Worm (Caenorhabditis elegans) whole organism, young adult: Measurements from ENCODE around the gene srd-46.

ENCODE experiments used
- C17E4.6 ChIP-seq: fragments of 200-800 bp; sonication (Bioruptor generic); IDR thresholded peaks from 2 replicates; pipeline ENCODE4 v1.3.6; 2022; ENCODE audit warnings: missing genetic modification reagents, missing genetic modification characterization, missing compliant biosample characterization
- F23B12.7 ChIP-seq: sonication (generic microtip); optimal IDR thresholded peaks from 2 replicates; lab custom pipeline; 2017; ENCODE audit warnings: missing genetic modification characterization, mild to moderate bottlenecking, missing compliant biosample characterization, antibody characterized with exemption, moderate library complexity; ENCODE audit not compliant: insufficient read depth
- F57A8.1 ChIP-seq: fragments of 200-800 bp; sonication (Bioruptor generic); optimal IDR thresholded peaks from 2 replicates; lab custom pipeline; 2018; ENCODE audit warnings: mild to moderate bottlenecking, missing genetic modification characterization, moderate library complexity, missing compliant biosample characterization
- T07F8.4 ChIP-seq: sonication (generic microtip); optimal IDR thresholded peaks from 2 replicates; lab custom pipeline; 2016; ENCODE audit warnings: mild to moderate bottlenecking, missing genetic modification characterization, moderate library complexity, missing compliant biosample characterization
- T26A5.8 ChIP-seq: sonication (generic microtip); optimal IDR thresholded peaks from 2 replicates; lab custom pipeline; 2016; ENCODE audit warnings: missing genetic modification characterization, missing compliant biosample characterization
- Y53F4B.3 ChIP-seq: fragments of 200-800 bp; sonication (Bioruptor generic); IDR thresholded peaks from 2 replicates; pipeline ENCODE4 v1.3.6; 2022; ENCODE audit warnings: missing genetic modification reagents, missing genetic modification characterization, missing compliant biosample characterization
- Y56A3A.18 ChIP-seq: fragments of 200-800 bp; sonication (Bioruptor generic); IDR thresholded peaks from 2 replicates; pipeline ENCODE4 v1.3.6; 2022; ENCODE audit warnings: missing genetic modification reagents, missing genetic modification characterization, missing compliant biosample characterization
- Y95B8A.8 ChIP-seq: fragments of 200-800 bp; sonication (Bioruptor generic); IDR thresholded peaks from 2 replicates; pipeline ENCODE4 v1.3.6; 2022; ENCODE audit warnings: missing genetic modification reagents, missing genetic modification characterization, missing compliant biosample characterization
- akir-1 ChIP-seq: fragments of 200-800 bp; sonication (Bioruptor generic); optimal IDR thresholded peaks from 2 replicates; lab custom pipeline; 2018; ENCODE audit warnings: mild to moderate bottlenecking, missing genetic modification characterization, moderate library complexity, missing compliant biosample characterization
- atf-7 ChIP-seq: sonication (generic microtip); optimal IDR thresholded peaks from 2 replicates; lab custom pipeline; 2017; ENCODE audit warnings: mild to moderate bottlenecking, missing genetic modification characterization, missing compliant biosample characterization
- attf-5 ChIP-seq: fragments of 200-800 bp; sonication (Bioruptor generic); optimal IDR thresholded peaks from 2 replicates; lab custom pipeline; 2018; ENCODE audit warnings: mild to moderate bottlenecking, missing genetic modification characterization, missing compliant biosample characterization
- cebp-1 ChIP-seq, 2 experiments: fragments of 200-800 bp in 1 of 2; sonication (Bioruptor generic) in 1 of 2; sonication (generic microtip) in 1 of 2; IDR thresholded peaks in 1 of 2; optimal IDR thresholded peaks in 1 of 2; 2 replicates each; pipeline versions ENCODE4 v1.3.6 to Lab custom; 2017 to 2022; ENCODE audit warnings: missing compliant biosample characterization in 2 of 2, missing genetic modification characterization in 2 of 2, mild to moderate bottlenecking in 1 of 2, missing genetic modification reagents in 1 of 2, moderate library complexity in 1 of 2
- cebp-2 ChIP-seq: fragments of 200-800 bp; sonication (Bioruptor generic); IDR thresholded peaks from 2 replicates; pipeline ENCODE4 v1.3.6; 2022; ENCODE audit warnings: missing genetic modification characterization, missing compliant biosample characterization
- ceh-100 ChIP-seq: fragments of 200-800 bp; sonication (Bioruptor generic); IDR thresholded peaks from 2 replicates; pipeline ENCODE4 v1.3.6; 2022; ENCODE audit warnings: missing genetic modification reagents, missing genetic modification characterization, missing compliant biosample characterization
- chd-7 ChIP-seq: sonication (generic microtip); optimal IDR thresholded peaks from 2 replicates; lab custom pipeline; 2016; ENCODE audit warnings: mild to moderate bottlenecking, missing genetic modification characterization, moderate library complexity, missing compliant biosample characterization
- dox-1 ChIP-seq: fragments of 200-800 bp; sonication (Bioruptor generic); IDR thresholded peaks from 2 replicates; pipeline ENCODE4 v1.3.6; 2022; ENCODE audit warnings: missing genetic modification reagents, missing genetic modification characterization, missing compliant biosample characterization
- dpff-1 ChIP-seq: sonication (generic microtip); optimal IDR thresholded peaks from 2 replicates; lab custom pipeline; 2017; ENCODE audit warnings: mild to moderate bottlenecking, missing genetic modification characterization, missing compliant biosample characterization
- egl-18 ChIP-seq: fragments of 200-800 bp; sonication (Bioruptor generic); IDR thresholded peaks from 2 replicates; pipeline ENCODE4 v1.3.6; 2022; ENCODE audit warnings: missing genetic modification reagents, missing genetic modification characterization, missing compliant biosample characterization
- ekl-4 ChIP-seq: fragments of 200-800 bp; sonication (Bioruptor generic); IDR thresholded peaks from 2 replicates; pipeline ENCODE4 v1.3.6; 2022; ENCODE audit warnings: missing genetic modification reagents, missing genetic modification characterization, missing compliant biosample characterization
- fkh-3 ChIP-seq: sonication (generic microtip); optimal IDR thresholded peaks from 2 replicates; lab custom pipeline; 2016; ENCODE audit warnings: mild to moderate bottlenecking, missing genetic modification characterization, missing compliant biosample characterization
- him-1 ChIP-seq: sonication (generic microtip); optimal IDR thresholded peaks from 2 replicates; lab custom pipeline; 2016; ENCODE audit warnings: missing genotype, missing genetic modification reagents, missing genetic modification characterization, missing compliant biosample characterization
- hmg-1.2 ChIP-seq: fragments of 200-800 bp; sonication (Bioruptor generic); IDR thresholded peaks from 2 replicates; pipeline ENCODE4 v1.3.6; 2022; ENCODE audit warnings: missing genetic modification reagents, missing genetic modification characterization, missing compliant biosample characterization
- let-607 ChIP-seq, 2 experiments: fragments of 200-800 bp in 1 of 2; sonication (Bioruptor generic) in 1 of 2; sonication (generic microtip) in 1 of 2; optimal IDR thresholded peaks; 2 replicates each; lab custom pipeline; 2016 to 2018; ENCODE audit warnings: mild to moderate bottlenecking in 2 of 2, missing compliant biosample characterization in 2 of 2, missing genetic modification characterization in 2 of 2, moderate library complexity in 2 of 2, missing genotype in 1 of 2
- lin-54 ChIP-seq: fragments of 200-800 bp; sonication (Bioruptor generic); optimal IDR thresholded peaks from 2 replicates; lab custom pipeline; 2018; ENCODE audit warnings: mild to moderate bottlenecking, missing genetic modification characterization, missing compliant biosample characterization
- lsl-1 ChIP-seq: fragments of 200-800 bp; sonication (Bioruptor generic); optimal IDR thresholded peaks from 2 replicates; lab custom pipeline; 2018; ENCODE audit warnings: mild to moderate bottlenecking, missing genetic modification characterization, moderate library complexity, missing compliant biosample characterization
- madf-10 ChIP-seq: sonication (generic microtip); optimal IDR thresholded peaks from 2 replicates; lab custom pipeline; 2016; ENCODE audit warnings: mild to moderate bottlenecking, missing genetic modification characterization, missing compliant biosample characterization
- madf-8 ChIP-seq: fragments of 200-800 bp; sonication (Bioruptor generic); conservative IDR thresholded peaks from 2 replicates; pipeline ENCODE4 v1.3.6; 2022; ENCODE audit warnings: missing genetic modification reagents, missing genetic modification characterization, missing compliant biosample characterization
- nfyb-1 ChIP-seq: fragments of 200-800 bp; sonication (Bioruptor generic); IDR thresholded peaks from 2 replicates; pipeline ENCODE4 v1.3.6; 2022; ENCODE audit warnings: missing genetic modification reagents, missing genetic modification characterization, missing compliant biosample characterization
- pbrm-1 ChIP-seq: fragments of 200-800 bp; sonication (Bioruptor generic); IDR thresholded peaks from 2 replicates; pipeline ENCODE4 v1.3.6; 2022; ENCODE audit warnings: missing genetic modification reagents, missing genetic modification characterization, missing compliant biosample characterization
- pha-4 ChIP-seq: fragments of 150-350 bp; sonication (generic microtip); optimal IDR thresholded peaks from 2 replicates; lab custom pipeline; 2014; ENCODE audit warnings: missing biosample characterization, missing genetic modification reagents, missing genetic modification characterization
- rec-8 ChIP-seq, 2 experiments: sonication (generic microtip); optimal IDR thresholded peaks; 2 replicates each; lab custom pipeline; 2016; ENCODE audit warnings: mild to moderate bottlenecking in 2 of 2, missing genetic modification characterization in 2 of 2, missing genetic modification reagents in 2 of 2, missing genotype in 2 of 2, missing biosample characterization in 1 of 2, missing compliant biosample characterization in 1 of 2, moderate library complexity in 1 of 2
- rpc-1 ChIP-seq, 2 experiments: fragments of 150-350 bp in 1 of 2; sonication (generic microtip) in 1 of 2; optimal IDR thresholded peaks; 2 replicates each; lab custom pipeline; 2014 to 2018; ENCODE audit warnings: missing biosample characterization in 1 of 2, missing genetic modification characterization in 1 of 2, missing genetic modification reagents in 1 of 2, missing genotype in 1 of 2
- snpc-3.4 ChIP-seq: sonication (generic microtip); optimal IDR thresholded peaks from 2 replicates; lab custom pipeline; 2017; ENCODE audit warnings: missing genetic modification characterization, mild to moderate bottlenecking, missing compliant biosample characterization, antibody characterized with exemption, moderate library complexity, missing genotype, missing genetic modification reagents
- tlf-1 ChIP-seq: fragments of 200-800 bp; sonication (Bioruptor generic); optimal IDR thresholded peaks from 2 replicates; lab custom pipeline; 2018; ENCODE audit warnings: mild to moderate bottlenecking, missing genetic modification characterization, missing compliant biosample characterization
- ztf-18 ChIP-seq: sonication (generic microtip); optimal IDR thresholded peaks from 2 replicates; lab custom pipeline; 2016; ENCODE audit warnings: missing genotype, mild to moderate bottlenecking, missing genetic modification characterization, missing compliant biosample characterization
- ztf-22 ChIP-seq: fragments of 200-800 bp; sonication (Bioruptor generic); optimal IDR thresholded peaks from 2 replicates; lab custom pipeline; 2018; ENCODE audit warnings: mild to moderate bottlenecking, missing genetic modification characterization, moderate library complexity, missing compliant biosample characterization
- ztf-26 ChIP-seq: sonication (generic microtip); optimal IDR thresholded peaks from 2 replicates; lab custom pipeline; 2017; ENCODE audit warnings: missing genetic modification characterization, missing compliant biosample characterization

The srd-46 gene

DNA sequence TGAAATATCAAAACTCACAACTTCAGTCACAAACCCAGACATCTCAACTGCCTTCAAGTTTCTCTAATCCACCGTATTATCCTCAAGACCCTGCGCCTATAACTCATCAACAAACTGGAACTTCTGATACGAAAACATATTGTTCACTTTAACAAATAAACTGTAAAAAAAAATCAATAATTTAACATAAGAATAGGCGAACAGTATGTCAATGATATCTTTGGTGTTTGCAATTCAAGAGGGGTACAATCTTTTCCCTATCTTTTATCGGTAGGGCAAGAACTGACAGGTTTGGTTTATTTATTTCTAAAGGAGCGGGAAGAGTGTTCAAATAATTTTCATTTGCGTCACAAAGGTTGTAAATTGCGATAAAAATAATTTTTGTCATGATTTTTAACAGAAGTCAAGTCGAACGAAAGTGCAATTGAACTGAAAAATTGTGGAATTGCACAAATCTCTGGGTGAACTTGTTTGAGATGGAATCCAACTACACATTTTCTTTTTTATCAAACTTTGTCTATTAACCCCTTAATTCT is 31.1 kb downstream of the srd-46 start (continued):
- TF ChIP-seq ztf-26 (tag; lab: Kevin White, UChicago), result peak; percentile 99
- TF ChIP-seq egl-18 (GFP tag; lab: Robert Waterston, UW), result peak; percentile 88; the same call in 1 of the 2 replicates
- TF ChIP-seq ztf-18 (tag; lab: Kevin White, UChicago), result peak; percentile 79
- TF ChIP-seq F23B12.7, result peak; percentile 97
- peak; percentile 97 for TF ChIP-seq pha-4 (tag; lab: Kevin White, UChicago)
- TF ChIP-seq lin-54, result peak; percentile 88
- TF ChIP-seq madf-8, result no peak
- TF ChIP-seq rpc-1 (optimal IDR thresholded peaks at IDR 0.05; lab: Kevin White, UChicago), result peak; percentile 15
- TF ChIP-seq rpc-1 (tag; optimal IDR thresholded peaks at IDR 0.05; lab: Kevin White, UChicago), result no peak
- peak; percentile 67 for TF ChIP-seq ztf-22 (GFP tag; lab: Kevin White, UChicago)
- TF ChIP-seq snpc-3.4, result peak; percentile 36
- peak; percentile 74 for TF ChIP-seq ceh-100 (GFP tag; lab: Robert Waterston, UW)
- TF ChIP-seq T07F8.4 (tag; lab: Kevin White, UChicago), result peak; percentile 85
- TF ChIP-seq tlf-1, result peak; percentile 97
- TF ChIP-seq atf-7 (tag; lab: Kevin White, UChicago), result peak; percentile 98
- TF ChIP-seq cebp-1 (GFP tag; IDR thresholded peaks at IDR 0.05; lab: Robert Waterston, UW), result peak; percentile 78
- TF ChIP-seq cebp-1 (tag; optimal IDR thresholded peaks at IDR 0.05; lab: Kevin White, UChicago), result peak; percentile 96
- no peak for TF ChIP-seq T26A5.8 (tag; lab: Kevin White, UChicago)
- peak; percentile 81 for TF ChIP-seq hmg-1.2 (GFP tag; lab: Robert Waterston, UW)
- TF ChIP-seq Y53F4B.3 (GFP tag; lab: Robert Waterston, UW), result no peak
- no peak for TF ChIP-seq Y95B8A.8 (GFP tag; lab: Robert Waterston, UW)
- peak; percentile 90 for TF ChIP-seq pbrm-1 (GFP tag; lab: Robert Waterston, UW)
- peak in 1 of 2 experiments; percentile 47 for TF ChIP-seq rec-8 (tag; optimal IDR thresholded peaks at IDR 0.05; lab: Kevin White, UChicago)
- peak; percentile 70 for TF ChIP-seq akir-1 (GFP tag; lab: Kevin White, UChicago)
- TF ChIP-seq attf-5, result peak; percentile 54
- TF ChIP-seq chd-7, result peak; percentile 89
- no peak for TF ChIP-seq fkh-3
- peak; percentile 73 for TF ChIP-seq ekl-4
- TF ChIP-seq madf-10 (tag; lab: Kevin White, UChicago), result peak; percentile 96
- peak; percentile 95 for TF ChIP-seq nfyb-1
- TF ChIP-seq dpff-1, result peak; percentile 86
- TF ChIP-seq him-1 (tag; lab: Kevin White, UChicago), result no peak
- TF ChIP-seq F57A8.1 (GFP tag; lab: Kevin White, UChicago), result peak; percentile 85
- no peak for TF ChIP-seq lsl-1 (GFP tag; lab: Kevin White, UChicago)
- TF ChIP-seq dox-1 (GFP tag; lab: Robert Waterston, UW), result peak; percentile 96
- TF ChIP-seq cebp-2 (GFP tag; lab: Robert Waterston, UW), result peak; percentile 93; the same call in 1 of the 2 replicates
- TF ChIP-seq let-607 (tag; optimal IDR thresholded peaks at IDR 0.05; lab: Kevin White, UChicago), result peak; percentile 76 to 93
- peak; percentile 98 for TF ChIP-seq Y56A3A.18 (GFP tag; lab: Robert Waterston, UW)

DNA sequence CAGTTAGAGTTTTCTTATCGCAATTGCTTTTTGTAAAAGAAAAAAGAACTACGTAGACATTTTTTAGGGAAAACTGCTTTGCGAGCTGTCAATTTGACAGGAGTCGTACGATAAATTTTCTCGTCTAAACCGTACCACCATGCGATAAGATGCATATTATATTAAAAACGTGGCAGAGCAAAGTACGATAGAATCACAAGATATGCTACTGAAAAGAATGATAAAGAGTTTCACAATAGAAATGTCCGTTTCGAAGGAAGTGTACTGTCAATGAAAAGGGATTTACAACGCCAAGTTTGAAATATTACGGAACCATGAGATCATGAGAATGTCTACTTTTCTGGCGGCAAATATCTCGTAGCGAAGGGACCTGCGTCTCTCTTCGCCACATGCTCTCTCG is 32.9 kb downstream of the srd-46 start, which contains the start of gene F19H6.5:
TSS of gene F19H6.5 (minus strand) at position 101 of the 400 bp plus-strand sequence.
- peak; percentile 27; the same call in 1 of the 2 replicates for TF ChIP-seq hmg-1.2 (GFP tag; lab: Robert Waterston, UW)
- TF ChIP-seq C17E4.6 (GFP tag; lab: Robert Waterston, UW), result no peak
